Worm (Caenorhabditis elegans) whole organism, L1 larva: ENCODE results near the gene F46G11.4.
A peak's percentile ranks its signal among the peaks of the same experiment; 100 is the strongest.

Experiments
- C04F5.9 ChIP-seq: sonication (generic microtip); optimal IDR thresholded peaks from 2 replicates; lab custom pipeline; 2016; ENCODE audit warnings: missing genetic modification characterization, missing compliant biosample characterization
- C34B4.2 ChIP-seq: sonication (generic microtip); optimal IDR thresholded peaks from 2 replicates; lab custom pipeline; 2017; ENCODE audit warnings: mild to moderate bottlenecking, missing genetic modification characterization, missing compliant biosample characterization
- Y116A8C.19 ChIP-seq: sonication (generic microtip); optimal IDR thresholded peaks from 2 replicates; lab custom pipeline; 2016; ENCODE audit warnings: missing compliant biosample characterization, missing genetic modification characterization, borderline replicate concordance
- aha-1 ChIP-seq: fragments of 150-350 bp; optimal IDR thresholded peaks from 2 replicates; lab custom pipeline; 2014; ENCODE audit warnings: missing biosample characterization, missing genetic modification characterization
- alr-1 ChIP-seq: fragments of 200-800 bp; sonication (Bioruptor generic); optimal IDR thresholded peaks from 2 replicates; lab custom pipeline; 2018; ENCODE audit warnings: borderline replicate concordance, mild to moderate bottlenecking, missing genetic modification characterization, missing compliant biosample characterization
- aly-2 ChIP-seq: fragments of 150-350 bp; optimal IDR thresholded peaks from 2 replicates; lab custom pipeline; 2014; ENCODE audit warnings: missing biosample characterization, missing genetic modification characterization
- ama-1 ChIP-seq: fragments of 150-350 bp; optimal IDR thresholded peaks from 2 replicates; lab custom pipeline; 2014
- blmp-1 ChIP-seq: fragments of 150-350 bp; optimal IDR thresholded peaks from 2 replicates; lab custom pipeline; 2014; ENCODE audit warnings: missing biosample characterization, missing genetic modification characterization
- ceh-8 ChIP-seq: fragments of 200-800 bp; sonication (Bioruptor generic); optimal IDR thresholded peaks from 2 replicates; lab custom pipeline; 2018; ENCODE audit warnings: mild to moderate bottlenecking, missing genetic modification characterization, moderate library complexity, missing compliant biosample characterization
- ceh-82 ChIP-seq, 3 experiments: fragments of 150-350 bp in 1 of 3; sonication (generic microtip) in 2 of 3; optimal IDR thresholded peaks; 2 replicates each; lab custom pipeline; 2014 to 2017; ENCODE audit warnings: missing biosample characterization in 3 of 3, missing genetic modification characterization in 3 of 3
- dpl-1 ChIP-seq, 3 experiments: fragments of 150-350 bp in 2 of 3; sonication (generic microtip) in 1 of 3; optimal IDR thresholded peaks; 2 replicates each; lab custom pipeline; 2014 to 2017; ENCODE audit warnings: missing biosample characterization in 3 of 3, missing genetic modification characterization in 3 of 3, missing genetic modification reagents in 3 of 3
- efl-1 ChIP-seq, 4 experiments: fragments of 150-350 bp; optimal IDR thresholded peaks in 3 of 4; peaks in 1 of 4; 1 replicate in 1 of 4; 2 replicates in 3 of 4; lab custom pipeline; 2014; ENCODE audit warnings: missing biosample characterization in 2 of 4, missing genetic modification characterization in 2 of 4, missing genetic modification reagents in 2 of 4
- egl-13 ChIP-seq: sonication (generic microtip); optimal IDR thresholded peaks from 2 replicates; lab custom pipeline; 2016; ENCODE audit warnings: missing genotype, missing genetic modification reagents, missing genetic modification characterization, missing compliant biosample characterization
- egl-27 ChIP-seq, 2 experiments: fragments of 150-350 bp in 1 of 2; sonication (generic microtip); optimal IDR thresholded peaks; 3 replicates each; lab custom pipeline; 2017 to 2018; ENCODE audit warnings: missing biosample characterization in 2 of 2, missing genetic modification characterization in 2 of 2, missing genetic modification reagents in 2 of 2
- elt-2 ChIP-seq: sonication (generic microtip); optimal IDR thresholded peaks from 2 replicates; lab custom pipeline; 2016; ENCODE audit warnings: missing genetic modification characterization, mild to moderate bottlenecking, inconsistent platforms, missing compliant biosample characterization, missing genetic modification reagents
- elt-3 ChIP-seq, 6 experiments: fragments of 150-350 bp in 1 of 6; sonication (generic microtip); optimal IDR thresholded peaks; 2 replicates each; lab custom pipeline; 2017 to 2018; ENCODE audit warnings: missing biosample characterization in 6 of 6, missing genetic modification characterization in 6 of 6, inconsistent platforms in 1 of 6
- ets-5 ChIP-seq: fragments of 200-800 bp; sonication (Bioruptor generic); IDR thresholded peaks from 2 replicates; pipeline ENCODE4 v1.3.6; 2022; ENCODE audit warnings: missing genetic modification characterization, missing compliant biosample characterization
- fkh-8 ChIP-seq: sonication (generic microtip); optimal IDR thresholded peaks from 2 replicates; lab custom pipeline; 2016; ENCODE audit warnings: mild to moderate bottlenecking, missing genetic modification characterization, missing compliant biosample characterization
- grh-1 ChIP-seq: fragments of 200-800 bp; sonication (Bioruptor generic); IDR thresholded peaks from 2 replicates; pipeline ENCODE4 v1.3.6; 2022; ENCODE audit warnings: missing genetic modification reagents, missing genetic modification characterization, missing compliant biosample characterization
- hlh-17 ChIP-seq: fragments of 200-800 bp; sonication (Bioruptor generic); optimal IDR thresholded peaks from 2 replicates; lab custom pipeline; 2018; ENCODE audit warnings: missing genetic modification characterization, mild to moderate bottlenecking, missing compliant biosample characterization, moderate library complexity, borderline replicate concordance
- hlh-4 ChIP-seq: sonication (generic microtip); optimal IDR thresholded peaks from 2 replicates; lab custom pipeline; 2016; ENCODE audit warnings: mild to moderate bottlenecking, missing genetic modification characterization, missing compliant biosample characterization
- hpl-2 ChIP-seq: fragments of 150-350 bp; optimal IDR thresholded peaks from 2 replicates; lab custom pipeline; 2014; ENCODE audit warnings: missing biosample characterization, missing genetic modification reagents, missing genetic modification characterization
- irx-1 ChIP-seq: sonication (generic microtip); optimal IDR thresholded peaks from 2 replicates; lab custom pipeline; 2016; ENCODE audit warnings: missing genetic modification characterization, missing compliant biosample characterization
- jun-1 ChIP-seq: fragments of 150-350 bp; optimal IDR thresholded peaks from 2 replicates; lab custom pipeline; 2014; ENCODE audit warnings: missing biosample characterization, missing genetic modification reagents, missing genetic modification characterization
- lin-13 ChIP-seq: fragments of 150-350 bp; optimal IDR thresholded peaks from 2 replicates; lab custom pipeline; 2014; ENCODE audit warnings: missing biosample characterization, missing genetic modification reagents, missing genetic modification characterization
- lin-14 ChIP-seq: fragments of 200-800 bp; sonication (Bioruptor generic); optimal IDR thresholded peaks from 2 replicates; lab custom pipeline; 2018; ENCODE audit warnings: mild to moderate bottlenecking, missing genetic modification characterization, moderate library complexity, missing compliant biosample characterization
- lin-39 ChIP-seq: fragments of 150-350 bp; optimal IDR thresholded peaks from 2 replicates; lab custom pipeline; 2014; ENCODE audit warnings: missing biosample characterization, missing genetic modification reagents, missing genetic modification characterization
- mdl-1 ChIP-seq, 2 experiments: fragments of 150-350 bp; optimal IDR thresholded peaks; 2 replicates each; lab custom pipeline; 2014 to 2017; ENCODE audit warnings: missing biosample characterization in 2 of 2, missing genetic modification characterization in 2 of 2, inconsistent platforms in 1 of 2
- nhr-11 ChIP-seq: fragments of 150-350 bp; optimal IDR thresholded peaks from 2 replicates; lab custom pipeline; 2014; ENCODE audit warnings: missing biosample characterization, missing genetic modification characterization
- nhr-20 ChIP-seq: sonication (generic microtip); optimal IDR thresholded peaks from 2 replicates; lab custom pipeline; 2016; ENCODE audit warnings: mild to moderate bottlenecking, missing genetic modification characterization, missing compliant biosample characterization
- nhr-237 ChIP-seq: fragments of 150-350 bp; optimal IDR thresholded peaks from 2 replicates; lab custom pipeline; 2014; ENCODE audit warnings: missing biosample characterization, missing genetic modification characterization
- nhr-28 ChIP-seq: fragments of 150-350 bp; optimal IDR thresholded peaks from 2 replicates; lab custom pipeline; 2014; ENCODE audit warnings: missing biosample characterization, missing genetic modification characterization
- nhr-71 ChIP-seq: sonication (generic microtip); optimal IDR thresholded peaks from 2 replicates; lab custom pipeline; 2016; ENCODE audit warnings: mild to moderate bottlenecking, missing genetic modification characterization, moderate library complexity, missing compliant biosample characterization
- nhr-76 ChIP-seq: sonication (generic microtip); optimal IDR thresholded peaks from 2 replicates; lab custom pipeline; 2017; ENCODE audit warnings: missing biosample characterization, missing genetic modification characterization
- nhr-77 ChIP-seq: fragments of 150-350 bp; optimal IDR thresholded peaks from 2 replicates; lab custom pipeline; 2014; ENCODE audit warnings: missing biosample characterization, missing genetic modification characterization
- nhr-84 ChIP-seq: sonication (generic microtip); optimal IDR thresholded peaks from 2 replicates; lab custom pipeline; 2017; ENCODE audit warnings: missing biosample characterization, missing genetic modification characterization
- nhr-85 ChIP-seq: sonication (generic microtip); peaks from one replicate; lab custom pipeline; 2016; ENCODE audit warnings: missing genetic modification characterization, inconsistent platforms, missing compliant biosample characterization
- pag-3 ChIP-seq: sonication (generic microtip); optimal IDR thresholded peaks from 2 replicates; lab custom pipeline; 2017; ENCODE audit warnings: missing genetic modification characterization, mild to moderate bottlenecking, missing compliant biosample characterization, antibody characterized with exemption, borderline replicate concordance; ENCODE audit not compliant: insufficient read depth
- rnt-1 ChIP-seq: sonication (generic microtip); optimal IDR thresholded peaks from 2 replicates; lab custom pipeline; 2016; ENCODE audit warnings: mild to moderate bottlenecking, missing genetic modification characterization, moderate library complexity, missing compliant biosample characterization
- skn-1 ChIP-seq: fragments of 150-350 bp; optimal IDR thresholded peaks from 2 replicates; lab custom pipeline; 2014; ENCODE audit warnings: missing biosample characterization, missing genetic modification characterization
- snpc-4 ChIP-seq: fragments of 150-350 bp; optimal IDR thresholded peaks from 2 replicates; lab custom pipeline; 2014; ENCODE audit warnings: missing biosample characterization, missing genetic modification characterization
- snu-23 ChIP-seq: sonication (generic microtip); optimal IDR thresholded peaks from 2 replicates; lab custom pipeline; 2016; ENCODE audit warnings: missing genetic modification characterization, missing compliant biosample characterization
- sox-4 ChIP-seq: sonication (generic microtip); optimal IDR thresholded peaks from 2 replicates; lab custom pipeline; 2016; ENCODE audit warnings: missing genetic modification characterization, missing compliant biosample characterization
- sptf-1 ChIP-seq: fragments of 150-350 bp; optimal IDR thresholded peaks from 2 replicates; lab custom pipeline; 2014; ENCODE audit warnings: missing biosample characterization, missing genetic modification characterization
- swsn-7 ChIP-seq: sonication (generic microtip); optimal IDR thresholded peaks from 2 replicates; lab custom pipeline; 2016; ENCODE audit warnings: missing genetic modification characterization, missing compliant biosample characterization
- tbx-2 ChIP-seq: sonication (generic microtip); optimal IDR thresholded peaks from 2 replicates; lab custom pipeline; 2016; ENCODE audit warnings: missing genetic modification characterization, missing compliant biosample characterization
- unc-130 ChIP-seq: fragments of 150-350 bp; optimal IDR thresholded peaks from 2 replicates; lab custom pipeline; 2017; ENCODE audit warnings: missing biosample characterization, missing genetic modification characterization, inconsistent platforms
- vab-15 ChIP-seq: sonication (generic microtip); optimal IDR thresholded peaks from 2 replicates; lab custom pipeline; 2017; ENCODE audit warnings: missing genotype, mild to moderate bottlenecking, missing genetic modification characterization, missing compliant biosample characterization
- xbp-1 ChIP-seq: sonication (generic microtip); optimal IDR thresholded peaks from 2 replicates; lab custom pipeline; 2016; ENCODE audit warnings: missing genetic modification characterization, missing compliant biosample characterization
- zip-4 ChIP-seq: fragments of 200-800 bp; sonication (Bioruptor generic); optimal IDR thresholded peaks from 2 replicates; lab custom pipeline; 2018; ENCODE audit warnings: mild to moderate bottlenecking, missing genetic modification characterization, moderate library complexity, missing compliant biosample characterization
- ztf-11 ChIP-seq, 2 experiments: sonication (generic microtip); optimal IDR thresholded peaks; 2 replicates each; lab custom pipeline; 2016 to 2017; ENCODE audit warnings: missing genetic modification characterization in 2 of 2, missing biosample characterization in 1 of 2, missing compliant biosample characterization in 1 of 2
- ztf-4 ChIP-seq: fragments of 150-350 bp; optimal IDR thresholded peaks from 2 replicates; lab custom pipeline; 2014; ENCODE audit warnings: missing biosample characterization, missing genetic modification characterization

Gene F46G11.4

DNA sequence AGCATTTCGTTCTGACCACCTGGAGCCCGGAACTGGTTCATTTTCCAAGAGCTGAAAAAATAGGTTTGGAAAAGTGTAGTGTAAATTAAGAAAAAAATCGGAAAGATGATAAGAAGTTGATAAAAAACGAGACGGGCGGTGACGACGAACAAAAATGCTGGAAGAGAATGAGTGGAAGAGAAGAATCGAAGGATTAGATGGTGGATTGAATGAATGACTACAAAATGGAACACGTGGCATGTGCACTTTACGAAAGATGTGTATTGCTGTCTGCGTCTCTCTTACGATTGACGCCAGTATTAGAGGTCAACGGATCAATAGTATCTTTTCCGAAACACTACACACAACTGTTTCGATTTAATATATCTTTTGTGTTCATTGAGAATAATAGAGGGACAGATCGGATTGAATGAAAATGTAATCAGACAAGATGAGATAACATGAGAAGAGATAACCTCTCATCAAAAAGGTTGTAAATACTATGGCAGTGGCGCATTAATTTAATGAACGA, 17.9 kb downstream of the F46G11.4 start, which contains the start of gene sft-4 (continued):
- peak; percentile 61 for TF ChIP-seq rnt-1
- no peak for TF ChIP-seq tbx-2 (tag; lab: Kevin White, UChicago)
- peak; percentile 80 for TF ChIP-seq lin-14 (GFP tag; lab: Kevin White, UChicago)
- TF ChIP-seq nhr-84, result no peak
- no peak for TF ChIP-seq zip-4 (GFP tag; lab: Kevin White, UChicago)
- no peak for TF ChIP-seq jun-1 (tag; lab: Kevin White, UChicago)
- no peak for TF ChIP-seq lin-13
- no peak for TF ChIP-seq C04F5.9 (tag; lab: Kevin White, UChicago)
- no peak for TF ChIP-seq xbp-1
- TF ChIP-seq ama-1 (lab: Kevin White, UChicago), result no peak
- no peak for TF ChIP-seq sptf-1 (tag; lab: Kevin White, UChicago)
- TF ChIP-seq ets-5 (GFP tag; lab: Robert Waterston, UW), result no peak
- TF ChIP-seq egl-27 (tag; optimal IDR thresholded peaks at IDR 0.05; lab: Kevin White, UChicago), result no peak
- TF ChIP-seq hpl-2, result no peak
- peak; percentile 0 to 11 for TF ChIP-seq efl-1 (optimal IDR thresholded peaks at IDR 0.05; lab: Kevin White, UChicago)
- TF ChIP-seq efl-1 (GFP tag; optimal IDR thresholded peaks at IDR 0.05 in 1 of 2; lab: Kevin White, UChicago), result no peak
- TF ChIP-seq nhr-237 (tag; lab: Kevin White, UChicago), result no peak
- no peak for TF ChIP-seq nhr-11 (tag; lab: Kevin White, UChicago)
- TF ChIP-seq ztf-11 (tag; optimal IDR thresholded peaks at IDR 0.05; lab: Kevin White, UChicago), result no peak
- TF ChIP-seq mdl-1 (tag; optimal IDR thresholded peaks at IDR 0.05; lab: Kevin White, UChicago), result peak in 1 of 2 experiments; percentile 85
- TF ChIP-seq snu-23 (GFP tag; lab: Kevin White, UChicago), result peak; percentile 65
- TF ChIP-seq vab-15 (tag; lab: Kevin White, UChicago), result no peak
- TF ChIP-seq nhr-20, result peak; percentile 48
- no peak for TF ChIP-seq egl-13 (tag; lab: Kevin White, UChicago)
- TF ChIP-seq nhr-76 (tag; lab: Kevin White, UChicago), result no peak
- TF ChIP-seq ztf-4 (tag; lab: Kevin White, UChicago), result peak; percentile 50
- TF ChIP-seq nhr-77 (tag; lab: Kevin White, UChicago), result no peak
- no peak for TF ChIP-seq skn-1 (tag; lab: Kevin White, UChicago)
- TF ChIP-seq grh-1 (GFP tag; lab: Robert Waterston, UW), result no peak
- no peak for TF ChIP-seq aly-2 (tag; lab: Kevin White, UChicago)
- TF ChIP-seq alr-1 (tag; lab: Kevin White, UChicago), result no peak
- no peak for TF ChIP-seq snpc-4 (tag; lab: Kevin White, UChicago)
- TF ChIP-seq aha-1 (tag; lab: Kevin White, UChicago), result no peak
- peak in 2 of 6 experiments; percentile 15 to 17 for TF ChIP-seq elt-3 (tag; optimal IDR thresholded peaks at IDR 0.05; lab: Kevin White, UChicago)
- TF ChIP-seq swsn-7 (tag; lab: Kevin White, UChicago), result peak; percentile 38
- no peak for TF ChIP-seq dpl-1 (GFP tag; optimal IDR thresholded peaks at IDR 0.05; lab: Kevin White, UChicago)
- TF ChIP-seq unc-130 (tag; lab: Kevin White, UChicago), result no peak
- TF ChIP-seq elt-2 (tag; lab: Kevin White, UChicago), result peak; percentile 9
- peak; percentile 77 for TF ChIP-seq nhr-71 (tag; lab: Kevin White, UChicago)
- no peak for TF ChIP-seq hlh-17
- TF ChIP-seq C34B4.2 (tag; lab: Kevin White, UChicago), result no peak
- no peak for TF ChIP-seq hlh-4 (tag; lab: Kevin White, UChicago)
- no peak for TF ChIP-seq sox-4

DNA sequence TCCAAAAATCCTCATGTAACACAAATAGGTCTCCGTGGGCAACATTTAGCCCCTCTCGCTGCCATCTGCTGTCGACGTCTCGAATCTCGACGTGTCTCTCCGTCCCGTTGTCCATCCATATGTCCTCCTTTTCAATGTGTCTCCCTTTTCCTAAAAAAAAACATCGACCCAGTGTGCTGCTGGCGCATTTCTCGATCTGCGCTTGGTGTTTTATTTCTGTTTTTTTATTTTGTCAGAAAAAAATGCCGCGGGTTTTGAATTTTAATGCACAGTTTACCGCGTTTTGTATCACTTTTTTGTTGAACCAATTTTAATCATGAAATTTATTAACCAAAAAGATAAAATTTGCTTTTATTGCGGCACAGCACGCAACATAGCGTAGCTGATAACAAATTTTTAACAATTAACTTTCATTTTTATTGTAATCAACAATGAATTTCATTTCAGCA, 22.8 kb downstream of the F46G11.4 start:
- TF ChIP-seq tbx-2 (tag; lab: Kevin White, UChicago) (peak; percentile 63), nhr-85 (tag; lab: Kevin White, UChicago) (peak; percentile 78), Y116A8C.19 (tag; lab: Kevin White, UChicago) (no peak), pag-3 (tag; lab: Kevin White, UChicago) (no peak), ceh-82 (tag; optimal IDR thresholded peaks at IDR 0.05; lab: Kevin White, UChicago) (peak in 2 of 3 experiments; percentile 8 to 86), irx-1 (tag; lab: Kevin White, UChicago) (peak; percentile 25), lin-39 (tag; lab: Kevin White, UChicago) (peak; percentile 48), blmp-1 (tag; lab: Kevin White, UChicago) (peak; percentile 81), fkh-8 (peak; percentile 85), ceh-8 (GFP tag; lab: Kevin White, UChicago) (peak; percentile 39), nhr-71 (tag; lab: Kevin White, UChicago) (peak; percentile 78), lin-14 (GFP tag; lab: Kevin White, UChicago) (peak; percentile 92), rnt-1 (peak; percentile 74), swsn-7 (tag; lab: Kevin White, UChicago) (peak; percentile 59), nhr-20 (peak; percentile 65), nhr-28 (no peak), xbp-1 (peak; percentile 79)
